Worm (Caenorhabditis elegans) whole organism, early embryonic: Measurements from ENCODE around the gene R05A10.8.

Source experiments
- aly-1 ChIP-seq: sonication (generic microtip); optimal IDR thresholded peaks from 2 replicates; lab custom pipeline; 2016; ENCODE audit warnings: missing genetic modification characterization, missing compliant biosample characterization
- ama-1 ChIP-seq: fragments of 150-350 bp; optimal IDR thresholded peaks from 2 replicates; lab custom pipeline; 2014
- ceh-13 ChIP-seq: fragments of 200-800 bp; sonication (Bioruptor generic); optimal IDR thresholded peaks from 2 replicates; lab custom pipeline; 2018; ENCODE audit warnings: mild to moderate bottlenecking, missing genetic modification characterization, missing compliant biosample characterization
- hmg-4 ChIP-seq: fragments of 200-800 bp; sonication (Bioruptor generic); optimal IDR thresholded peaks from 2 replicates; lab custom pipeline; 2018; ENCODE audit warnings: mild to moderate bottlenecking, missing genetic modification characterization, missing compliant biosample characterization
- tbx-37 ChIP-seq: fragments of 200-800 bp; sonication (Bioruptor generic); conservative IDR thresholded peaks from 2 replicates; pipeline ENCODE4 v1.3.6; 2022; ENCODE audit warnings: missing genetic modification reagents, missing genetic modification characterization, missing compliant biosample characterization

DNA sequence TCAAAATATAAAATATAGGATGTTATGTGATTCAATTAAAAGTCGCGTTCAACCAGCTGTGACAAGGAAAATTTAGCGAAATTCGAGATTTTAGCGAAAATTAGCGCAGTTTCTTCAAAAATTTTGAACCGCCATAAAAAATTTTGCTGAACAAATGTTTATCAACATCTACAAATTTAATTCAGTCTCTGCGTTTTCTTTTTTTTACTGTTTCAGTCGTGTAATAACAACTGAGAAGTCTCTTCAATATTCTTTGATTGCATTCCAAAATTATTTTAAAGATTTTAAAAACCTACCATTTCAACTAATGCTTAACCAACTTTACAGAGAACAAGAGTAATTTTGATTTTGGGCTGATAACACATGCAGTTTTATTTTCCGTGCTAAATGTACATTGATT lies 6.1 kb upstream of the R05A10.8 start:
- no peak for TF ChIP-seq ama-1 (lab: Kevin White, UChicago)
- no peak for TF ChIP-seq hmg-4 (GFP tag; lab: Kevin White, UChicago)
- no peak for TF ChIP-seq ceh-13
- no peak for TF ChIP-seq aly-1 (tag; lab: Kevin White, UChicago)
- TF ChIP-seq tbx-37 (GFP tag; lab: Robert Waterston, UW), result no peak
